Worm (Caenorhabditis elegans) whole organism, midembryonic: Measurements from ENCODE around the gene W06H8.6.

Experiments used
- T22C8.4 ChIP-seq: fragments of 200-800 bp; sonication (Bioruptor generic); IDR thresholded peaks from 2 replicates; pipeline ENCODE4 v1.3.6; 2022; ENCODE audit warnings: missing genetic modification characterization, missing compliant biosample characterization
- cog-1 ChIP-seq: sonication (generic microtip); optimal IDR thresholded peaks from 2 replicates; lab custom pipeline; 2016; ENCODE audit warnings: missing genetic modification characterization, missing compliant biosample characterization
- flt-1 ChIP-seq: fragments of 200-800 bp; sonication (Bioruptor generic); IDR thresholded peaks from 2 replicates; pipeline ENCODE4 v1.3.6; 2022; ENCODE audit warnings: missing genetic modification characterization, missing compliant biosample characterization
- klf-2 ChIP-seq: fragments of 200-800 bp; sonication (Bioruptor generic); conservative IDR thresholded peaks from 2 replicates; pipeline ENCODE4 v1.3.6; 2022; ENCODE audit warnings: missing genetic modification reagents, missing genetic modification characterization, missing compliant biosample characterization
- med-1 ChIP-seq: sonication (generic microtip); optimal IDR thresholded peaks from 2 replicates; lab custom pipeline; 2017; ENCODE audit warnings: missing genetic modification characterization, mild to moderate bottlenecking, missing compliant biosample characterization, antibody characterized with exemption, missing genetic modification reagents; ENCODE audit not compliant: insufficient read depth
- ref-1 ChIP-seq: fragments of 200-800 bp; sonication (Bioruptor generic); conservative IDR thresholded peaks from 2 replicates; pipeline ENCODE4 v1.3.6; 2022; ENCODE audit warnings: missing genetic modification reagents, missing genetic modification characterization, missing compliant biosample characterization
- tab-1 ChIP-seq: fragments of 200-800 bp; sonication (Bioruptor generic); IDR thresholded peaks from 2 replicates; pipeline ENCODE4 v1.3.6; 2022; ENCODE audit warnings: missing genetic modification characterization, missing compliant biosample characterization
- ztf-23 ChIP-seq: fragments of 200-800 bp; sonication (Bioruptor generic); IDR thresholded peaks from 2 replicates; pipeline ENCODE4 v1.3.6; 2022; ENCODE audit warnings: missing genetic modification reagents, missing genetic modification characterization, missing compliant biosample characterization
- ztf-29 ChIP-seq: fragments of 200-800 bp; sonication (Bioruptor generic); IDR thresholded peaks from 2 replicates; pipeline ENCODE4 v1.3.6; 2022; ENCODE audit warnings: missing genetic modification reagents, missing genetic modification characterization, missing compliant biosample characterization

Gene W06H8.6

ce11 chrV:6227326-6228246 is 776 bp upstream of the W06H8.6 start:
- TF ChIP-seq ztf-23 (GFP tag; lab: Robert Waterston, UW) = 0 out of 2 replicates have a peak, but pooled peaks have one; percentile 12
- TF ChIP-seq T22C8.4 (GFP tag; lab: Robert Waterston, UW) = peak; percentile 53; the same call in 1 of the 2 replicates
- 0 out of 2 replicates have a peak, but pooled peaks have one; percentile 11 for TF ChIP-seq ref-1 (GFP tag; lab: Robert Waterston, UW)
- no peak for TF ChIP-seq med-1 (GFP tag; lab: Kevin White, UChicago)
- TF ChIP-seq tab-1 (GFP tag; lab: Robert Waterston, UW) = no peak
- TF ChIP-seq klf-2 (GFP tag; lab: Robert Waterston, UW) = 0 out of 2 replicates have a peak, but pooled peaks have one; percentile 15
- peak; percentile 48 for TF ChIP-seq flt-1 (GFP tag; lab: Robert Waterston, UW)
- TF ChIP-seq ztf-29 (GFP tag; lab: Robert Waterston, UW) = no peak
- peak; percentile 96 for TF ChIP-seq cog-1

- no peak for TF ChIP-seq cog-1
- peak; percentile 19; the same call in 1 of the 2 replicates for TF ChIP-seq flt-1 (GFP tag; lab: Robert Waterston, UW)
These were observed 873 bp downstream of the W06H8.6 start for ce11 chrV:6225745-6226528.

ce11 chrV:6224984-6225617 is 1.7 kb downstream of the W06H8.6 start:
- TF ChIP-seq cog-1 (no peak), ztf-23 (GFP tag; lab: Robert Waterston, UW) (no peak), klf-2 (GFP tag; lab: Robert Waterston, UW) (no peak), ztf-29 (GFP tag; lab: Robert Waterston, UW) (no peak), tab-1 (GFP tag; lab: Robert Waterston, UW) (no peak), T22C8.4 (GFP tag; lab: Robert Waterston, UW) (no peak), med-1 (GFP tag; lab: Kevin White, UChicago) (no peak)

ce11 chrV:6224494-6224959 is 2.3 kb downstream of the W06H8.6 start:
- TF ChIP-seq med-1 (GFP tag; lab: Kevin White, UChicago) (peak; percentile 9), ztf-23 (GFP tag; lab: Robert Waterston, UW) (peak; percentile 68), T22C8.4 (GFP tag; lab: Robert Waterston, UW) (no peak; the same call in 1 of the 2 replicates), ztf-29 (GFP tag; lab: Robert Waterston, UW) (0 out of 2 replicates have a peak, but pooled peaks have one; percentile 42), klf-2 (GFP tag; lab: Robert Waterston, UW) (no peak), cog-1 (peak; percentile 60), ref-1 (GFP tag; lab: Robert Waterston, UW) (no peak)

ce11 chrV:6224019-6224335 is 2.8 kb downstream of the W06H8.6 start:
- no peak for TF ChIP-seq tab-1 (GFP tag; lab: Robert Waterston, UW)
- TF ChIP-seq T22C8.4 (GFP tag; lab: Robert Waterston, UW) = no peak

ce11 chrV:6223315-6224018 is 3.3 kb downstream of the W06H8.6 start:
- TF ChIP-seq cog-1 (no peak), ztf-23 (GFP tag; lab: Robert Waterston, UW) (0 out of 2 replicates have a peak, but pooled peaks have one; percentile 6)

ce11 chrV:6222779-6223276 is 4.0 kb downstream of the W06H8.6 start:
- TF ChIP-seq klf-2 (GFP tag; lab: Robert Waterston, UW) (no peak), ztf-29 (GFP tag; lab: Robert Waterston, UW) (no peak), ztf-23 (GFP tag; lab: Robert Waterston, UW) (no peak), ref-1 (GFP tag; lab: Robert Waterston, UW) (no peak), tab-1 (GFP tag; lab: Robert Waterston, UW) (no peak), T22C8.4 (GFP tag; lab: Robert Waterston, UW) (no peak), flt-1 (GFP tag; lab: Robert Waterston, UW) (no peak), cog-1 (no peak), med-1 (GFP tag; lab: Kevin White, UChicago) (no peak)

ce11 chrV:6222171-6222733 is 4.6 kb downstream of the W06H8.6 start:
- TF ChIP-seq tab-1 (GFP tag; lab: Robert Waterston, UW) = no peak
- TF ChIP-seq med-1 (GFP tag; lab: Kevin White, UChicago) = no peak
- TF ChIP-seq T22C8.4 (GFP tag; lab: Robert Waterston, UW) = no peak
- no peak; the same call in 1 of the 2 replicates for TF ChIP-seq ztf-23 (GFP tag; lab: Robert Waterston, UW)
- no peak for TF ChIP-seq klf-2 (GFP tag; lab: Robert Waterston, UW)
- no peak for TF ChIP-seq ztf-29 (GFP tag; lab: Robert Waterston, UW)
- TF ChIP-seq cog-1 = no peak
- no peak for TF ChIP-seq flt-1 (GFP tag; lab: Robert Waterston, UW)
- TF ChIP-seq ref-1 (GFP tag; lab: Robert Waterston, UW) = no peak
